Worm (Caenorhabditis elegans) whole organism, young adult: ENCODE results near the gene Y40C5A.4.

Experiments
- B0019.2 ChIP-seq: fragments of 200-800 bp; sonication (Bioruptor generic); conservative IDR thresholded peaks from 2 replicates; pipeline ENCODE4 v1.3.6; 2022; ENCODE audit warnings: missing genetic modification reagents, missing genetic modification characterization, missing compliant biosample characterization
- B0336.3 ChIP-seq: fragments of 200-800 bp; sonication (Bioruptor generic); IDR thresholded peaks from 2 replicates; pipeline ENCODE4 v1.3.6; 2022; ENCODE audit warnings: missing genetic modification characterization, missing compliant biosample characterization
- F49E8.2 ChIP-seq: sonication (generic microtip); optimal IDR thresholded peaks from 3 replicates; lab custom pipeline; 2017; ENCODE audit warnings: missing genetic modification characterization, mild to moderate bottlenecking, missing compliant biosample characterization, antibody characterized with exemption, moderate library complexity; ENCODE audit not compliant: insufficient read depth
- Y56A3A.18 ChIP-seq: fragments of 200-800 bp; sonication (Bioruptor generic); IDR thresholded peaks from 2 replicates; pipeline ENCODE4 v1.3.6; 2022; ENCODE audit warnings: missing genetic modification reagents, missing genetic modification characterization, missing compliant biosample characterization
- aptf-3 ChIP-seq: fragments of 200-800 bp; sonication (Bioruptor generic); IDR thresholded peaks from 2 replicates; pipeline ENCODE4 v1.3.6; 2022; ENCODE audit warnings: missing genetic modification characterization, missing compliant biosample characterization
- athp-1 ChIP-seq: sonication (generic microtip); optimal IDR thresholded peaks from 2 replicates; lab custom pipeline; 2017; ENCODE audit warnings: mild to moderate bottlenecking, missing genetic modification characterization, missing compliant biosample characterization
- attf-3 ChIP-seq: fragments of 200-800 bp; sonication (Bioruptor generic); conservative IDR thresholded peaks from 2 replicates; pipeline ENCODE4 v1.3.6; 2022; ENCODE audit warnings: missing genetic modification reagents, missing genetic modification characterization, missing compliant biosample characterization
- attf-5 ChIP-seq: fragments of 200-800 bp; sonication (Bioruptor generic); optimal IDR thresholded peaks from 2 replicates; lab custom pipeline; 2018; ENCODE audit warnings: mild to moderate bottlenecking, missing genetic modification characterization, missing compliant biosample characterization
- bed-2 ChIP-seq: fragments of 200-800 bp; sonication (Bioruptor generic); IDR thresholded peaks from 2 replicates; pipeline ENCODE4 v1.3.6; 2022; ENCODE audit warnings: missing genetic modification reagents, missing genetic modification characterization, missing compliant biosample characterization
- ccch-3 ChIP-seq: fragments of 200-800 bp; sonication (Bioruptor generic); optimal IDR thresholded peaks from 2 replicates; lab custom pipeline; 2018; ENCODE audit warnings: mild to moderate bottlenecking, missing genetic modification characterization, missing compliant biosample characterization
- ceh-100 ChIP-seq: fragments of 200-800 bp; sonication (Bioruptor generic); IDR thresholded peaks from 2 replicates; pipeline ENCODE4 v1.3.6; 2022; ENCODE audit warnings: missing genetic modification reagents, missing genetic modification characterization, missing compliant biosample characterization
- ceh-27 ChIP-seq: fragments of 200-800 bp; sonication (Bioruptor generic); optimal IDR thresholded peaks from 2 replicates; lab custom pipeline; 2018; ENCODE audit warnings: mild to moderate bottlenecking, missing genetic modification characterization, moderate library complexity, missing compliant biosample characterization
- ceh-58 ChIP-seq: fragments of 200-800 bp; sonication (Bioruptor generic); IDR thresholded peaks from 2 replicates; pipeline ENCODE4 v1.3.6; 2022; ENCODE audit warnings: missing genetic modification characterization, missing compliant biosample characterization
- die-1 ChIP-seq: sonication (generic microtip); optimal IDR thresholded peaks from 2 replicates; lab custom pipeline; 2016; ENCODE audit warnings: missing genotype, mild to moderate bottlenecking, missing genetic modification characterization, missing compliant biosample characterization
- dox-1 ChIP-seq: fragments of 200-800 bp; sonication (Bioruptor generic); IDR thresholded peaks from 2 replicates; pipeline ENCODE4 v1.3.6; 2022; ENCODE audit warnings: missing genetic modification reagents, missing genetic modification characterization, missing compliant biosample characterization
- egl-44 ChIP-seq: fragments of 200-800 bp; sonication (Bioruptor generic); IDR thresholded peaks from 2 replicates; pipeline ENCODE4 v1.3.6; 2022; ENCODE audit warnings: missing genetic modification reagents, missing genetic modification characterization, missing compliant biosample characterization
- him-1 ChIP-seq: sonication (generic microtip); optimal IDR thresholded peaks from 2 replicates; lab custom pipeline; 2016; ENCODE audit warnings: missing genotype, missing genetic modification reagents, missing genetic modification characterization, missing compliant biosample characterization
- lag-1 ChIP-seq: fragments of 200-800 bp; sonication (Bioruptor generic); IDR thresholded peaks from 2 replicates; pipeline ENCODE4 v1.3.6; 2022; ENCODE audit warnings: missing genetic modification reagents, missing genetic modification characterization, missing compliant biosample characterization
- lir-1 ChIP-seq: fragments of 200-800 bp; sonication (Bioruptor generic); conservative IDR thresholded peaks from 2 replicates; pipeline ENCODE4 v1.3.6; 2022; ENCODE audit warnings: missing genetic modification reagents, missing genetic modification characterization, missing compliant biosample characterization
- lsl-1 ChIP-seq: fragments of 200-800 bp; sonication (Bioruptor generic); optimal IDR thresholded peaks from 2 replicates; lab custom pipeline; 2018; ENCODE audit warnings: mild to moderate bottlenecking, missing genetic modification characterization, moderate library complexity, missing compliant biosample characterization
- madf-10 ChIP-seq: sonication (generic microtip); optimal IDR thresholded peaks from 2 replicates; lab custom pipeline; 2016; ENCODE audit warnings: mild to moderate bottlenecking, missing genetic modification characterization, missing compliant biosample characterization
- madf-3 ChIP-seq: fragments of 200-800 bp; sonication (Bioruptor generic); IDR thresholded peaks from 2 replicates; pipeline ENCODE4 v1.3.6; 2022; ENCODE audit warnings: missing genetic modification reagents, missing genetic modification characterization, missing compliant biosample characterization
- madf-8 ChIP-seq: fragments of 200-800 bp; sonication (Bioruptor generic); conservative IDR thresholded peaks from 2 replicates; pipeline ENCODE4 v1.3.6; 2022; ENCODE audit warnings: missing genetic modification reagents, missing genetic modification characterization, missing compliant biosample characterization
- mel-28 ChIP-seq: sonication (generic microtip); optimal IDR thresholded peaks from 2 replicates; lab custom pipeline; 2016; ENCODE audit warnings: borderline replicate concordance, mild to moderate bottlenecking, missing genetic modification characterization, missing compliant biosample characterization
- nfya-1 ChIP-seq: sonication (generic microtip); optimal IDR thresholded peaks from 2 replicates; lab custom pipeline; 2017; ENCODE audit warnings: antibody characterized with exemption, missing compliant biosample characterization, missing genetic modification characterization, borderline replicate concordance; ENCODE audit not compliant: insufficient read depth
- nfya-2 ChIP-seq: fragments of 200-800 bp; sonication (Bioruptor generic); IDR thresholded peaks from 2 replicates; pipeline ENCODE4 v1.3.6; 2022; ENCODE audit warnings: missing genetic modification reagents, missing genetic modification characterization, missing compliant biosample characterization
- nfyb-1 ChIP-seq: fragments of 200-800 bp; sonication (Bioruptor generic); IDR thresholded peaks from 2 replicates; pipeline ENCODE4 v1.3.6; 2022; ENCODE audit warnings: missing genetic modification reagents, missing genetic modification characterization, missing compliant biosample characterization
- pbrm-1 ChIP-seq: fragments of 200-800 bp; sonication (Bioruptor generic); IDR thresholded peaks from 2 replicates; pipeline ENCODE4 v1.3.6; 2022; ENCODE audit warnings: missing genetic modification reagents, missing genetic modification characterization, missing compliant biosample characterization
- repo-1 ChIP-seq: sonication (generic microtip); optimal IDR thresholded peaks from 2 replicates; lab custom pipeline; 2017; ENCODE audit warnings: mild to moderate bottlenecking, missing genetic modification characterization, missing compliant biosample characterization
- snpc-1.1 ChIP-seq: sonication (generic microtip); optimal IDR thresholded peaks from 2 replicates; lab custom pipeline; 2017; ENCODE audit warnings: missing genetic modification characterization, mild to moderate bottlenecking, missing compliant biosample characterization, antibody characterized with exemption, moderate library complexity, missing genotype, missing genetic modification reagents; ENCODE audit not compliant: insufficient read depth
- tbp1 ChIP-seq: fragments of 200-800 bp; sonication (Bioruptor generic); optimal IDR thresholded peaks from 2 replicates; lab custom pipeline; 2018; ENCODE audit warnings: mild to moderate bottlenecking, missing genetic modification characterization, missing compliant biosample characterization
- tbx-9 ChIP-seq: sonication (generic microtip); optimal IDR thresholded peaks from 2 replicates; lab custom pipeline; 2016; ENCODE audit warnings: borderline replicate concordance, missing genetic modification characterization, inconsistent platforms, missing compliant biosample characterization
- tlf-1 ChIP-seq: fragments of 200-800 bp; sonication (Bioruptor generic); optimal IDR thresholded peaks from 2 replicates; lab custom pipeline; 2018; ENCODE audit warnings: mild to moderate bottlenecking, missing genetic modification characterization, missing compliant biosample characterization
- unc-130 ChIP-seq: sonication (generic microtip); optimal IDR thresholded peaks from 2 replicates; lab custom pipeline; 2016; ENCODE audit warnings: missing genetic modification reagents, missing genetic modification characterization, missing compliant biosample characterization
- unc-62 ChIP-seq: fragments of 150-350 bp; optimal IDR thresholded peaks from 2 replicates; lab custom pipeline; 2014; ENCODE audit warnings: missing biosample characterization, missing genetic modification reagents, missing genetic modification characterization
- xnd-1 ChIP-seq: sonication (generic microtip); optimal IDR thresholded peaks from 2 replicates; lab custom pipeline; 2016; ENCODE audit warnings: missing genotype, missing genetic modification reagents, missing genetic modification characterization, missing compliant biosample characterization
- zim-3 ChIP-seq: sonication (generic microtip); optimal IDR thresholded peaks from 2 replicates; lab custom pipeline; 2017; ENCODE audit warnings: mild to moderate bottlenecking, missing genetic modification characterization, moderate library complexity, missing compliant biosample characterization
- ztf-18 ChIP-seq: sonication (generic microtip); optimal IDR thresholded peaks from 2 replicates; lab custom pipeline; 2016; ENCODE audit warnings: missing genotype, mild to moderate bottlenecking, missing genetic modification characterization, missing compliant biosample characterization
- ztf-28 ChIP-seq: fragments of 200-800 bp; sonication (Bioruptor generic); IDR thresholded peaks from 2 replicates; pipeline ENCODE4 v1.3.6; 2022; ENCODE audit warnings: missing genetic modification reagents, missing genetic modification characterization, missing compliant biosample characterization
- ztf-3 ChIP-seq: fragments of 200-800 bp; sonication (Bioruptor generic); optimal IDR thresholded peaks from 2 replicates; lab custom pipeline; 2018; ENCODE audit warnings: mild to moderate bottlenecking, missing genetic modification characterization, missing compliant biosample characterization

Gene Y40C5A.4

DNA sequence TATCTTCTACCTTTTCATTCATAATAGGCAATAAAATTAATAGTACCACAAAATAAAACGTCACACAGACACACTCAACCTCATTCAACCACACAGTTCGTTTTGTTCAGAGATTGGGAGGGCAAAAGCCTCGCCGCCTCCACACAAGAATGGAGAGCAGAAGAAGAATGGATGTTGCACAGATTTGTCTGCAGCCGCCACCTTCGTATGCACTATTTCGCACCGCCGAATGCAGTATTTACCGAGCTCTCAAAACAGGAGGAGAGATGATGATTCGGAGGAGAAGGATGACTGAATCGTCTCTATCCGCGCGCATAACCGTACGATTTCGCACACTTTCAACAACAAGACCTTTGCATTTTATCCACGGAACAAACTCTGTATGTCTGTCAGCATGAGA is 32.6 kb upstream of the Y40C5A.4 start (continued):
- TF ChIP-seq egl-44 (GFP tag; lab: Robert Waterston, UW) (no peak), ztf-18 (no peak), tlf-1 (GFP tag; lab: Kevin White, UChicago) (no peak), mel-28 (tag; lab: Kevin White, UChicago) (no peak), madf-3 (GFP tag; lab: Robert Waterston, UW) (0 out of 2 replicates have a peak, but pooled peaks have one; percentile 55), zim-3 (no peak), nfya-1 (tag; lab: Kevin White, UChicago) (no peak), dox-1 (GFP tag; lab: Robert Waterston, UW) (no peak), ceh-100 (GFP tag; lab: Robert Waterston, UW) (no peak), ztf-28 (GFP tag; lab: Robert Waterston, UW) (no peak), madf-10 (tag; lab: Kevin White, UChicago) (no peak), lir-1 (GFP tag; lab: Robert Waterston, UW) (no peak), B0336.3 (GFP tag; lab: Robert Waterston, UW) (peak; percentile 34; the same call in 1 of the 2 replicates), repo-1 (tag; lab: Kevin White, UChicago) (no peak), ccch-3 (GFP tag; lab: Kevin White, UChicago) (no peak), nfya-2 (0 out of 2 replicates have a peak, but pooled peaks have one; percentile 50), aptf-3 (0 out of 2 replicates have a peak, but pooled peaks have one; percentile 22), lsl-1 (GFP tag; lab: Kevin White, UChicago) (no peak), athp-1 (peak; percentile 44), ztf-3 (GFP tag; lab: Kevin White, UChicago) (no peak), pbrm-1 (peak; percentile 57; the same call in 1 of the 2 replicates), madf-8 (GFP tag; lab: Robert Waterston, UW) (no peak), tbx-9 (tag; lab: Kevin White, UChicago) (no peak), Y56A3A.18 (GFP tag; lab: Robert Waterston, UW) (no peak), bed-2 (GFP tag; lab: Robert Waterston, UW) (no peak), xnd-1 (no peak), tbp1 (no peak), snpc-1.1 (tag; lab: Kevin White, UChicago) (no peak), lag-1 (GFP tag; lab: Robert Waterston, UW) (no peak), unc-62 (GFP tag; lab: Kevin White, UChicago) (no peak), ceh-27 (GFP tag; lab: Kevin White, UChicago) (no peak), nfyb-1 (GFP tag; lab: Robert Waterston, UW) (no peak), B0019.2 (GFP tag; lab: Robert Waterston, UW) (no peak), die-1 (no peak), him-1 (tag; lab: Kevin White, UChicago) (no peak), attf-3 (no peak), F49E8.2 (tag; lab: Kevin White, UChicago) (no peak), unc-130 (GFP tag; lab: Kevin White, UChicago) (no peak), ceh-58 (no peak), attf-5 (no peak)
- TF ChIP-seq, all 124 proteins: peak for 13
